Worm (Caenorhabditis elegans): ENCODE results near the gene srj-9.
"Not testable (repeated sequence)": the region's sequence is repeated elsewhere in the genome, so short reads cannot be mapped to it uniquely, and the experiment has no call there.

The srj-9 gene

ce11 chrV:3431535-3431990 lies at the start of gene srj-9, which contains the start of gene T20D4.19:
Gene srj-9, plus strand, starts transcription at chrV:3431940.
Gene T20D4.19, minus strand, starts transcription at chrV:3431635.
- TF ChIP-seq nhr-232 (tag; optimal IDR thresholded peaks at IDR 0.05) (no peak), elt-2 (tag; optimal IDR thresholded peaks at IDR 0.05) (no peak), ceh-34 (tag; optimal IDR thresholded peaks at IDR 0.05) (no peak), ceh-48 (tag; optimal IDR thresholded peaks at IDR 0.05) (no peak), nfya-1 (tag; optimal IDR thresholded peaks at IDR 0.05) (no peak), sox-4 (tag; optimal IDR thresholded peaks at IDR 0.05) (no peak), ahr-1 (tag; optimal IDR thresholded peaks at IDR 0.05) (no peak), npax-4 (tag; optimal IDR thresholded peaks at IDR 0.05) (no peak), pha-4 (tag; optimal IDR thresholded peaks at IDR 0.05) (no peak), ref-2 (tag; optimal IDR thresholded peaks at IDR 0.05) (no peak), ceh-2 (tag; optimal IDR thresholded peaks at IDR 0.05) (no peak), ceh-19 (GFP tag; optimal IDR thresholded peaks at IDR 0.05) (no peak)

ce11 chrV:3388299-3388698 lies 43.4 kb upstream of the srj-9 start:
- no peak for TF ChIP-seq ama-1 (optimal IDR thresholded peaks at IDR 0.05)
- TF ChIP-seq dmd-4 (tag; optimal IDR thresholded peaks at IDR 0.05; ENCODE audit: borderline replicate concordance) = no peak
- no peak for TF ChIP-seq nfya-1 (tag; optimal IDR thresholded peaks at IDR 0.05)

- TF ChIP-seq ceh-30 (tag; optimal IDR thresholded peaks at IDR 0.05) (no peak), nfya-1 (tag; optimal IDR thresholded peaks at IDR 0.05) (no peak), fkh-10 (GFP tag; optimal IDR thresholded peaks at IDR 0.05) (no peak)
These were observed 40.7 kb upstream of the srj-9 start for ce11 chrV:3391005-3391404.

- TF ChIP-seq ceh-24 (tag; optimal IDR thresholded peaks at IDR 0.05) = no peak
- TF ChIP-seq pax-1 (tag; optimal IDR thresholded peaks at IDR 0.05) = no peak
- TF ChIP-seq C08G9.2 (tag; optimal IDR thresholded peaks at IDR 0.05) = no peak
- no peak for TF ChIP-seq unc-86 (tag; optimal IDR thresholded peaks at IDR 0.05)
- TF ChIP-seq sox-4 (tag; optimal IDR thresholded peaks at IDR 0.05) = no peak
- no peak for TF ChIP-seq nhr-11 (tag; optimal IDR thresholded peaks at IDR 0.05)
- TF ChIP-seq hlh-15 (tag; optimal IDR thresholded peaks at IDR 0.05) = no peak
- no peak for TF ChIP-seq ceh-22 (tag; optimal IDR thresholded peaks at IDR 0.05)
- no peak for TF ChIP-seq sox-2 (GFP tag; IDR thresholded peaks at IDR 0.05)
- no peak for TF ChIP-seq tbx-2 (tag; optimal IDR thresholded peaks at IDR 0.05)
These were observed 37.7 kb upstream of the srj-9 start for ce11 chrV:3394065-3394464.

ce11 chrV:3394694-3395240 lies 37.0 kb upstream of the srj-9 start, which contains the start of gene T20D4.15:
Gene T20D4.15, minus strand, starts transcription at chrV:3394744.
- TF ChIP-seq ets-4 (tag; optimal IDR thresholded peaks at IDR 0.05) (no peak), rnt-1 (tag; optimal IDR thresholded peaks at IDR 0.05) (no peak), ama-1 (optimal IDR thresholded peaks at IDR 0.05) (no peak), zip-5 (tag; optimal IDR thresholded peaks at IDR 0.05) (no peak), Y22D7AL.16 (tag; optimal IDR thresholded peaks at IDR 0.05) (no peak), pax-1 (tag; optimal IDR thresholded peaks at IDR 0.05) (no peak), T23F11.4 (GFP tag; optimal IDR thresholded peaks at IDR 0.05) (no peak), fkh-6 (tag; optimal IDR thresholded peaks at IDR 0.05) (no peak), ceh-24 (tag; optimal IDR thresholded peaks at IDR 0.05) (no peak), sox-4 (tag; optimal IDR thresholded peaks at IDR 0.05) (no peak)

ce11 chrV:3396765-3397164 lies 35.0 kb upstream of the srj-9 start, which contains the start of gene T20D4.12:
Gene T20D4.12, plus strand, starts transcription at chrV:3397065.
- TF ChIP-seq nhr-11, pros-1, pat-9 (tag; optimal IDR thresholded peaks at IDR 0.05): not testable (repeated sequence)
